Worm (Caenorhabditis elegans): ENCODE data around the gene henn-1.

ce11 chrIII:8240247-8240646, 7.8 kb downstream of the henn-1 start:
- TF ChIP-seq dao-5 (tag; optimal IDR thresholded peaks at IDR 0.05) (no peak), W03F9.2 (tag; optimal IDR thresholded peaks at IDR 0.05) (no peak)
